Worm (Caenorhabditis elegans): ENCODE data around the gene ZK177.3.

Gene ZK177.3

DNA sequence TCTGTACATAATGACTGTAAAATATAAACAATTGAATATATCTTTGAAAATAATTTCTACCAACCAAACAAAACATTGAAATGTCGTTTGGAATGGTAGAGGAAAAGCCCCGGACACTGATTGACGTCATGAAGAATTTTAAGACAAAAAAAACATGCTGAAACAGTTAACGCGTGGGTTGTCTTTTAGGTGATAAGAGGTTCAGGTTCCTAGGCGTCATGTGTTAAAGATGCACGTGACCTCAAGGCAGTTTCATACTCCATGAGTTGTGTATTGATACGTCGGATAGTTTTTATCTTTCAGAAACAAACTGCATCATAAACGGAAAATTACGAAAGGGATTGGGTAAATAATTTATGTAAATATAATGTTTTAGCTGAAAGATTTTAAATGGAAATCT, 41.5 kb downstream of the ZK177.3 start:
- no peak for TF ChIP-seq C08G9.2 (tag; optimal IDR thresholded peaks at IDR 0.05)
- peak; percentile 31 for TF ChIP-seq elt-2 (tag; optimal IDR thresholded peaks at IDR 0.05)

DNA sequence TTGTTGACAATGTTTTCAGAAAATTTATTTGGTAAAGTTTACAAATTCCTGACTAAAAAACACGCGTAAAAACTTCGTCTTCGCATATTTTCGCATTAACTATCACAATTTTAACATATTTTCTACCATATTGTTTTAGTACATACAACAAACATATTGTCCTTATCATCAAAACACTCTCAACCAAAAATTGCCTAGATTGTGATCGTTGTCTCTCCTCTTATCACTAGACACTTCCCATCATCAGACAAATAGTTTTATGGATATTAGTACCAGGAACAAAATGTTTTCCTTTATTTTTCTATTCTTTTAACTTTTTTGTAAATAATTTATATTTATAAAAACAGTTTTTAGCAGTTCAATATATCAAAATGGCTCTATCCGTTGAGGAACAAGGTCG, 45.8 kb downstream of the ZK177.3 start, which contains the start of gene C17C3.3:
Gene C17C3.3 (plus strand): TSS at position 346 of the 400 bp plus-strand sequence.
- TF ChIP-seq unc-55 (GFP tag; optimal IDR thresholded peaks at IDR 0.05) (no peak), elt-2 (tag; optimal IDR thresholded peaks at IDR 0.05) (peak; percentile 88)

DNA sequence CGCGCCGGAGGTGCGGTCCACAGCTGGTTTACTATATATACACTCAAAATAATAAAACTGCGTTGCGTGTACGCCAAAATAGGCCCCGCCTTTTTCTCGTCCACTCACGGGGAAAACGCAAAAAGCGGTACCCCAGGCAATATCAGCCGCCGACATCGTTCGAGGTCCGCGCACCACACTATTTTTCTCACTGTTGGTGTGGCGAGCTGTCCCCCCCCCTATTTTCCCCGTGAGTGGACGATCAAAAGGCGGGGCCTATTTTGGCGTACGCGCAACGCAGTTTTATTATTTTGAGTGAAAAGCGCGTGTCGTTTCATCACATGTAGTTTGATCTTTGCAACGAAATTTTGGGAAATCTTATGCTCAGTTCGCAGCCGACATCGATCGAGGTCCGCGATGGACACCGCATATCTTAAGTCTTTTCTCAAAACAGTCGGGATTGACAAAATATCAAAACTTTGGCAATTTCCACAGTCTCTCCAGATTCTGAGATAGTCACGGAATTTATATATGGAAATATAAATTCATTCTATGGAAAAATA, 49.5 kb downstream of the ZK177.3 start:
- TF ChIP-seq sdc-2 (tag; optimal IDR thresholded peaks at IDR 0.05) (no peak), ceh-14 (tag; optimal IDR thresholded peaks at IDR 0.05) (no peak), ceh-19 (GFP tag; optimal IDR thresholded peaks at IDR 0.05) (no peak), C08G9.2 (tag; optimal IDR thresholded peaks at IDR 0.05) (no peak), fkh-10 (GFP tag; optimal IDR thresholded peaks at IDR 0.05) (no peak), rnt-1 (tag; optimal IDR thresholded peaks at IDR 0.05) (no peak)
